Fruit fly (Drosophila melanogaster): Measurements from ENCODE around the gene CG32645.

dm6 chrX:13125559-13125958, 13.4 kb upstream of the CG32645 start:
- TF ChIP-seq psq (optimal IDR thresholded peaks at IDR 0.05) (no peak), usp (GFP tag; optimal IDR thresholded peaks at IDR 0.05) (no peak), CG8478 (optimal IDR thresholded peaks at IDR 0.05) (no peak), pan (optimal IDR thresholded peaks at IDR 0.05) (no peak), Dll (optimal IDR thresholded peaks at IDR 0.05) (no peak)

Data from whole organism.